Worm (Caenorhabditis elegans): ENCODE results near the gene K08B5.2.

ce11 chrX:16534564-16534963 is 19.1 kb downstream of the K08B5.2 start:
- no peak for TF ChIP-seq lin-13 (GFP tag; optimal IDR thresholded peaks at IDR 0.05)
- no peak for TF ChIP-seq nhr-11 (tag; optimal IDR thresholded peaks at IDR 0.05)
